Worm (Caenorhabditis elegans) whole organism, L4 larva: Measurements from ENCODE around the gene tag-52.

Experiments used
- T20F7.1 ChIP-seq: fragments of 200-800 bp; sonication (Bioruptor generic); optimal IDR thresholded peaks from 2 replicates; lab custom pipeline; 2018; ENCODE audit warnings: mild to moderate bottlenecking, missing genetic modification characterization, missing compliant biosample characterization
- T26A8.4 ChIP-seq: fragments of 200-800 bp; sonication (Bioruptor generic); IDR thresholded peaks from 2 replicates; pipeline ENCODE4 v1.3.6; 2022; ENCODE audit warnings: missing genetic modification characterization, missing compliant biosample characterization
- Y5F2A.4 ChIP-seq: fragments of 200-800 bp; sonication (Bioruptor generic); optimal IDR thresholded peaks from 2 replicates; lab custom pipeline; 2018; ENCODE audit warnings: mild to moderate bottlenecking, missing genetic modification characterization, missing compliant biosample characterization
- ZK337.2 ChIP-seq: fragments of 200-800 bp; sonication (Bioruptor generic); IDR thresholded peaks from 2 replicates; pipeline ENCODE4 v1.3.6; 2022; ENCODE audit warnings: missing genetic modification reagents, missing genetic modification characterization, missing compliant biosample characterization
- aha-1 ChIP-seq: fragments of 150-350 bp; peaks from one replicate; lab custom pipeline; 2014; ENCODE audit warnings: missing biosample characterization, missing genetic modification characterization
- aly-2 ChIP-seq: sonication (generic microtip); optimal IDR thresholded peaks from 2 replicates; lab custom pipeline; 2018; ENCODE audit warnings: missing biosample characterization, missing genetic modification characterization
- arid-1 ChIP-seq: fragments of 200-800 bp; sonication (Bioruptor generic); conservative IDR thresholded peaks from 2 replicates; pipeline ENCODE4 v1.3.6; 2022; ENCODE audit warnings: missing genetic modification reagents, missing genetic modification characterization, missing compliant biosample characterization
- ceh-82 ChIP-seq: sonication (generic microtip); optimal IDR thresholded peaks from 2 replicates; lab custom pipeline; 2017; ENCODE audit warnings: missing biosample characterization, missing genetic modification characterization
- ctbp-1 ChIP-seq: fragments of 200-800 bp; sonication (Bioruptor generic); IDR thresholded peaks from 2 replicates; pipeline ENCODE4 v1.3.6; 2022; ENCODE audit warnings: missing genetic modification reagents, missing genetic modification characterization, missing compliant biosample characterization
- daf-12 ChIP-seq: fragments of 150-350 bp; optimal IDR thresholded peaks from 2 replicates; lab custom pipeline; 2014; ENCODE audit warnings: missing biosample characterization, missing genetic modification reagents, missing genetic modification characterization
- daf-16 ChIP-seq, 3 experiments: sonication (generic microtip); optimal IDR thresholded peaks; 2 replicates each; lab custom pipeline; 2016 to 2017; ENCODE audit warnings: missing genetic modification characterization in 3 of 3, missing genetic modification reagents in 3 of 3, mild to moderate bottlenecking in 2 of 3, missing compliant biosample characterization in 2 of 3, missing biosample characterization in 1 of 3, moderate library complexity in 1 of 3
- dmd-6 ChIP-seq: fragments of 200-800 bp; sonication (Bioruptor generic); IDR thresholded peaks from 2 replicates; pipeline ENCODE4 v1.3.6; 2022; ENCODE audit warnings: missing genetic modification reagents, missing genetic modification characterization, missing compliant biosample characterization
- dpl-1 ChIP-seq: fragments of 150-350 bp; optimal IDR thresholded peaks from 2 replicates; lab custom pipeline; 2014; ENCODE audit warnings: missing biosample characterization, missing genetic modification reagents, missing genetic modification characterization
- egl-27 ChIP-seq: sonication (generic microtip); optimal IDR thresholded peaks from 3 replicates; lab custom pipeline; 2017; ENCODE audit warnings: missing biosample characterization, missing genetic modification reagents, missing genetic modification characterization
- fos-1 ChIP-seq: fragments of 150-350 bp; optimal IDR thresholded peaks from 2 replicates; lab custom pipeline; 2014; ENCODE audit warnings: missing biosample characterization, missing genetic modification characterization
- hlh-11 ChIP-seq: fragments of 200-800 bp; sonication (Bioruptor generic); optimal IDR thresholded peaks from 2 replicates; lab custom pipeline; 2018; ENCODE audit warnings: mild to moderate bottlenecking, missing genetic modification characterization, missing compliant biosample characterization
- hmg-1.1 ChIP-seq: fragments of 200-800 bp; sonication (Bioruptor generic); IDR thresholded peaks from 2 replicates; pipeline ENCODE4 v1.3.6; 2022; ENCODE audit warnings: missing genetic modification reagents, missing genetic modification characterization, missing compliant biosample characterization
- mxl-3 ChIP-seq: fragments of 200-800 bp; sonication (Bioruptor generic); optimal IDR thresholded peaks from 2 replicates; lab custom pipeline; 2018; ENCODE audit warnings: mild to moderate bottlenecking, missing genetic modification characterization, missing compliant biosample characterization
- nhr-102 ChIP-seq: sonication (generic microtip); optimal IDR thresholded peaks from 2 replicates; lab custom pipeline; 2016; ENCODE audit warnings: mild to moderate bottlenecking, missing genetic modification characterization, moderate library complexity, missing compliant biosample characterization
- nhr-25 ChIP-seq: sonication (generic microtip); optimal IDR thresholded peaks from 2 replicates; lab custom pipeline; 2017; ENCODE audit warnings: missing genetic modification characterization, mild to moderate bottlenecking, missing compliant biosample characterization, antibody characterized with exemption, moderate library complexity, borderline replicate concordance; ENCODE audit not compliant: insufficient read depth
- nhr-48 ChIP-seq: sonication (generic microtip); optimal IDR thresholded peaks from 2 replicates; lab custom pipeline; 2016; ENCODE audit warnings: mild to moderate bottlenecking, missing genetic modification characterization, missing compliant biosample characterization
- nhr-77 ChIP-seq: fragments of 150-350 bp; optimal IDR thresholded peaks from 2 replicates; lab custom pipeline; 2014; ENCODE audit warnings: missing biosample characterization, missing genetic modification characterization
- pha-4 ChIP-seq, 2 experiments: fragments of 150-350 bp in 1 of 2; fragments of 200-800 bp in 1 of 2; sonication (Bioruptor generic) in 1 of 2; IDR thresholded peaks in 1 of 2; optimal IDR thresholded peaks in 1 of 2; 2 replicates each; pipeline versions ENCODE4 v1.3.6 to Lab custom; 2014 to 2022; ENCODE audit warnings: missing genetic modification characterization in 2 of 2, missing genetic modification reagents in 2 of 2, missing biosample characterization in 1 of 2, missing compliant biosample characterization in 1 of 2
- pqm-1 ChIP-seq: sonication (generic microtip); optimal IDR thresholded peaks from 2 replicates; lab custom pipeline; 2017; ENCODE audit warnings: missing biosample characterization, missing genetic modification characterization
- rbr-2 ChIP-seq: sonication (generic microtip); optimal IDR thresholded peaks from 2 replicates; lab custom pipeline; 2016; ENCODE audit warnings: missing genotype, missing genetic modification characterization, missing compliant biosample characterization
- set-16 ChIP-seq: fragments of 200-800 bp; sonication (Bioruptor generic); IDR thresholded peaks from 2 replicates; pipeline ENCODE4 v1.3.6; 2022; ENCODE audit warnings: missing genetic modification reagents, missing genetic modification characterization, missing compliant biosample characterization
- skn-1 ChIP-seq: fragments of 150-350 bp; optimal IDR thresholded peaks from 2 replicates; lab custom pipeline; 2014; ENCODE audit warnings: missing biosample characterization, missing genetic modification characterization
- unc-62 ChIP-seq, 3 experiments: fragments of 150-350 bp in 1 of 3; sonication (generic microtip); optimal IDR thresholded peaks in 2 of 3; peaks in 1 of 3; 1 replicate in 1 of 3; 2 replicates in 2 of 3; lab custom pipeline; 2014 to 2017; ENCODE audit warnings: missing biosample characterization in 3 of 3, missing genetic modification characterization in 3 of 3, missing genetic modification reagents in 3 of 3, missing genotype in 1 of 3
- zfp-2 ChIP-seq: sonication (generic microtip); optimal IDR thresholded peaks from 2 replicates; lab custom pipeline; 2016; ENCODE audit warnings: mild to moderate bottlenecking, missing genetic modification characterization, missing compliant biosample characterization
- zfp-3 ChIP-seq: fragments of 200-800 bp; sonication (Bioruptor generic); conservative IDR thresholded peaks from 2 replicates; pipeline ENCODE4 v1.3.6; 2022; ENCODE audit warnings: missing genetic modification reagents, missing genetic modification characterization, missing compliant biosample characterization
- zip-11 ChIP-seq: fragments of 200-800 bp; sonication (Bioruptor generic); IDR thresholded peaks from 2 replicates; pipeline ENCODE4 v1.3.6; 2022; ENCODE audit warnings: missing genetic modification characterization, missing compliant biosample characterization
- zip-2 ChIP-seq: fragments of 150-350 bp; optimal IDR thresholded peaks from 2 replicates; lab custom pipeline; 2014; ENCODE audit warnings: missing biosample characterization, missing genetic modification characterization
- ztf-11 ChIP-seq: fragments of 150-350 bp; optimal IDR thresholded peaks from 2 replicates; lab custom pipeline; 2014; ENCODE audit warnings: missing biosample characterization, missing genetic modification characterization

tag-52 gene

DNA sequence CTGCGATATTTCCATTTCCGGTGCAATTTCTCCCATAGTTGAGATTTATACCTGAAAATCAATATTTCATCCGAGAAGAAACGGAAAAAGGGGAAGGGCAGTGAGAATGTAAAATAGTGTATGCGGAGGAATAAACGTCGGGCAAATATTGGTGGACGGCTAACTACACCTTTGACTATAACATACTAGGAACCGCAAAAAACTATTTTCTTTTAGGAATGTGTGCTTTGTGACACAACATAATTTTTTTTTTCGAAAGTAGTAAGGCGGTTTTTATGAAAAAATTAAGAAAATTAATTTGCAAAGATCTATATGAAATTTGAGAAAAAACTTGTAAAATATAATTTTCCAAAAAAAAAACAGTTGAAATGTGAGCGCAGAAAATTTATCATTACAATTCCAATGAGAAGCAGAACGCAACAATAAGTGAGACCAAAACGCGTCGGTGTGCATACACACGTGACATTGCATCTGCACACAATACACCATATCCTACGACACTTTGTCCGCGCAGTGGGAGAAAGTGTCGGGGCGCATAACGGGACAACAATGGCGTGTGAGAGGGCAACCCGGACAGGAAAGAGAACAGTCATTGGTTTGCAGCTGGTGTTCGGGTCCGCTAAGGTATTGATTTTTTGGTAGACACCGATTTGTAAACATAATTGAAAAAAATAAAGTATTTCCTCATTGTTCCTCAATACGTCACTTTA, 28.1 kb downstream of the tag-52 start, which contains the start of the genes sax-1 and R11G1.2 (continued):
- TF ChIP-seq zfp-2 (tag; lab: Kevin White, UChicago) = no peak
- peak; percentile 68 for TF ChIP-seq hmg-1.1 (GFP tag; lab: Robert Waterston, UW)
- peak; percentile 14 for TF ChIP-seq dpl-1
- TF ChIP-seq nhr-48 (tag; lab: Kevin White, UChicago) = peak; percentile 29
- TF ChIP-seq pqm-1 (tag; lab: Kevin White, UChicago) = no peak
- no peak for TF ChIP-seq ceh-82 (tag; lab: Kevin White, UChicago)
- no peak for TF ChIP-seq set-16
- peak; percentile 25 for TF ChIP-seq nhr-25 (tag; lab: Kevin White, UChicago)
- no peak for TF ChIP-seq pha-4 (GFP tag; IDR thresholded peaks at IDR 0.05; lab: Robert Waterston, UW)
- no peak for TF ChIP-seq pha-4 (tag; optimal IDR thresholded peaks at IDR 0.05; lab: Kevin White, UChicago)
- TF ChIP-seq nhr-102 (tag; lab: Kevin White, UChicago) = no peak
- TF ChIP-seq daf-16 (GFP tag; optimal IDR thresholded peaks at IDR 0.05; lab: Kevin White, UChicago) = no peak
- no peak for TF ChIP-seq daf-16 (tag; optimal IDR thresholded peaks at IDR 0.05; lab: Kevin White, UChicago)
- no peak for TF ChIP-seq ztf-11 (tag; lab: Kevin White, UChicago)
- TF ChIP-seq zfp-3 = no peak
- no peak for TF ChIP-seq ZK337.2 (GFP tag; lab: Robert Waterston, UW)
- TF ChIP-seq T26A8.4 = peak; percentile 43; the same call in 1 of the 2 replicates
- TF ChIP-seq, all 104 proteins: peak for 21

DNA sequence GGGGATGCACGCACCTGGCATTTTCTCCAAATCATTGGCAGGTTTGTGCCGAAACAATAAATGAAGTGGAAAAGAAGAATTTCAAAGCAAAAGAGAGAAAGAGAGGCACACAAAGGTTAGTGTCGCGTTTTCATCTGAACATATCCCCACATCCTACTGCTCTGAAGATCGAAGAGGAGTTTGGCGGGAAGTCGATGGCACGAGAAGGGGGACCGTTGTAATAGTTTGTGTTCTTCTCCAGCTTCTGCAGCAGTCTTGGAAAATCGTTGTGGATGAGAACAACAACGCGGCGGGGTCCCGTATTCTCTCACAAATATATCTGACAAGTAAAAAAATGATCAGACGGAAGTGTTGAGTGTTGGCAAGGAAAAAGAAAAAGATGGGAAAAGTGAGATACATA, 32.4 kb downstream of the tag-52 start:
- peak; percentile 19 for TF ChIP-seq hlh-11 (tag; lab: Kevin White, UChicago)
- TF ChIP-seq Y5F2A.4 (GFP tag; lab: Kevin White, UChicago) = no peak
- peak in 1 of 2 experiments; percentile 69 for TF ChIP-seq daf-16 (GFP tag; optimal IDR thresholded peaks at IDR 0.05; lab: Kevin White, UChicago)
- no peak for TF ChIP-seq daf-16 (tag; optimal IDR thresholded peaks at IDR 0.05; lab: Kevin White, UChicago)

DNA sequence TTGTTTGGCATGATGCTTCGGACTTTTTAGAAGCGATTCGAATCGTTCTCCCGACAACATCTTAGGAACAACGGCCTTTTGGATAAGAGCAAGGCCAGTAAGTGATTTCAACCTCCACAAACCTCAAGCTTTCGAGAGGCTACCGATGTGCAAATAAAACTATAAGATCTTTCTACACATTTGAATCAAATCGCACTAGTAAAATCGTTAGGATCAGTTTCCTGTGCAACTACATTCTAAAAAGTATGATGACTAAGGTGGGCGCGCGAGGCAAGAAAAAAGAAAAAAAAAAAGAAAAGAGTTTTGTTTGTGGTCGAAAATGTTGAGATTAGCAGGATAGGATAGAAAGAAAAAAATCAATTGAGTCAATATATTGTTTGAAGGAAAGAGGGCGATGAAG, 33.6 kb downstream of the tag-52 start, which contains the start of gene tmem-24:
Gene tmem-24 (minus strand): TSS at position 101 of the 400 bp plus-strand sequence.
- TF ChIP-seq unc-62 (GFP tag; optimal IDR thresholded peaks at IDR 0.05 in 1 of 2; lab: Kevin White, UChicago) (peak in 1 of 2 experiments; percentile 11), unc-62 (tag; optimal IDR thresholded peaks at IDR 0.05; lab: Kevin White, UChicago) (no peak), zip-2 (tag; lab: Kevin White, UChicago) (no peak)

- TF ChIP-seq egl-27 (tag; lab: Kevin White, UChicago) (no peak), T20F7.1 (no peak), zip-11 (GFP tag; lab: Robert Waterston, UW) (no peak), mxl-3 (GFP tag; lab: Kevin White, UChicago) (no peak), dmd-6 (GFP tag; lab: Robert Waterston, UW) (no peak), zfp-3 (no peak), nhr-102 (tag; lab: Kevin White, UChicago) (no peak), aha-1 (tag; lab: Kevin White, UChicago) (no peak), fos-1 (tag; lab: Kevin White, UChicago) (no peak), nhr-77 (tag; lab: Kevin White, UChicago) (no peak), skn-1 (no peak), aly-2 (no peak), ctbp-1 (no peak), rbr-2 (tag; lab: Kevin White, UChicago) (no peak), arid-1 (no peak), daf-12 (tag; lab: Kevin White, UChicago) (no peak)
- TF ChIP-seq, all 104 proteins: peak for 0
These were observed 43.6 kb downstream of the tag-52 start for ce11 chrX:3634782-3635181.
